Worm (Caenorhabditis elegans) whole organism, L4 larva: ENCODE results near the gene zig-2.

Experiments used
- F26F4.8 ChIP-seq: fragments of 200-800 bp; sonication (Bioruptor generic); conservative IDR thresholded peaks from 2 replicates; pipeline ENCODE4 v1.3.6; 2022; ENCODE audit warnings: missing genetic modification characterization, missing compliant biosample characterization
- F44E2.7 ChIP-seq: fragments of 200-800 bp; sonication (Bioruptor generic); IDR thresholded peaks from 2 replicates; pipeline ENCODE4 v2.1.2; 2022; ENCODE audit warnings: missing genetic modification characterization, missing compliant biosample characterization
- Y105C5A.15 ChIP-seq: fragments of 200-800 bp; sonication (Bioruptor generic); IDR thresholded peaks from 2 replicates; pipeline ENCODE4 v1.3.6; 2022; ENCODE audit warnings: missing genetic modification characterization, missing compliant biosample characterization
- ZK546.5 ChIP-seq, 2 experiments: sonication (generic microtip); optimal IDR thresholded peaks; 2 replicates each; lab custom pipeline; 2017; ENCODE audit warnings: missing biosample characterization in 2 of 2, missing genetic modification characterization in 2 of 2
- ama-1 ChIP-seq: fragments of 150-350 bp; optimal IDR thresholded peaks from 2 replicates; lab custom pipeline; 2014; ENCODE audit warnings: inconsistent platforms, mixed read lengths
- arid-1 ChIP-seq: fragments of 200-800 bp; sonication (Bioruptor generic); conservative IDR thresholded peaks from 2 replicates; pipeline ENCODE4 v1.3.6; 2022; ENCODE audit warnings: missing genetic modification reagents, missing genetic modification characterization, missing compliant biosample characterization
- attf-4 ChIP-seq: sonication (generic microtip); optimal IDR thresholded peaks from 3 replicates; lab custom pipeline; 2017; ENCODE audit warnings: missing biosample characterization, missing genetic modification characterization
- ceh-32 ChIP-seq: sonication (generic microtip); optimal IDR thresholded peaks from 2 replicates; lab custom pipeline; 2016; ENCODE audit warnings: mild to moderate bottlenecking, missing genetic modification characterization, missing compliant biosample characterization; ENCODE audit not compliant: poor library complexity
- ceh-44 ChIP-seq: fragments of 200-800 bp; sonication (Bioruptor generic); IDR thresholded peaks from 2 replicates; pipeline ENCODE4 v1.3.6; 2022; ENCODE audit warnings: missing genetic modification reagents, missing genetic modification characterization, missing compliant biosample characterization
- ces-1 ChIP-seq: fragments of 150-350 bp; sonication (generic microtip); optimal IDR thresholded peaks from 4 replicates; lab custom pipeline; 2014; ENCODE audit warnings: missing biosample characterization, missing genetic modification reagents, missing genetic modification characterization
- daf-12 ChIP-seq: fragments of 150-350 bp; optimal IDR thresholded peaks from 2 replicates; lab custom pipeline; 2014; ENCODE audit warnings: missing biosample characterization, missing genetic modification reagents, missing genetic modification characterization
- dmd-9 ChIP-seq: fragments of 200-800 bp; sonication (Bioruptor generic); IDR thresholded peaks from 2 replicates; pipeline ENCODE4 v1.3.6; 2022; ENCODE audit warnings: missing genetic modification reagents, missing genetic modification characterization, missing compliant biosample characterization
- dpl-1 ChIP-seq: fragments of 150-350 bp; optimal IDR thresholded peaks from 2 replicates; lab custom pipeline; 2014; ENCODE audit warnings: missing biosample characterization, missing genetic modification reagents, missing genetic modification characterization
- duxl-1 ChIP-seq: sonication (generic microtip); optimal IDR thresholded peaks from 2 replicates; lab custom pipeline; 2016; ENCODE audit warnings: mild to moderate bottlenecking, missing genetic modification characterization, moderate library complexity, missing compliant biosample characterization; ENCODE audit not compliant: poor library complexity
- dve-1 ChIP-seq: sonication (generic microtip); optimal IDR thresholded peaks from 2 replicates; lab custom pipeline; 2017; ENCODE audit warnings: antibody characterized with exemption, mild to moderate bottlenecking, missing genetic modification characterization, missing compliant biosample characterization; ENCODE audit not compliant: insufficient read depth
- egl-27 ChIP-seq: sonication (generic microtip); optimal IDR thresholded peaks from 3 replicates; lab custom pipeline; 2017; ENCODE audit warnings: missing biosample characterization, missing genetic modification reagents, missing genetic modification characterization
- egl-43 ChIP-seq: fragments of 200-800 bp; sonication (Bioruptor generic); IDR thresholded peaks from 2 replicates; pipeline ENCODE4 v1.3.6; 2022; ENCODE audit warnings: missing genetic modification reagents, missing genetic modification characterization, missing compliant biosample characterization
- hif-1 ChIP-seq, 2 experiments: sonication (generic microtip); optimal IDR thresholded peaks; 2 replicates each; lab custom pipeline; 2016 to 2017; ENCODE audit warnings: missing compliant biosample characterization in 2 of 2, missing genetic modification characterization in 2 of 2, missing genetic modification reagents in 2 of 2, missing genotype in 2 of 2, mild to moderate bottlenecking in 1 of 2
- lin-1 ChIP-seq: fragments of 200-800 bp; sonication (Bioruptor generic); IDR thresholded peaks from 2 replicates; pipeline ENCODE4 v1.3.6; 2022; ENCODE audit warnings: missing genetic modification reagents, missing genetic modification characterization, missing compliant biosample characterization
- lin-38 ChIP-seq: fragments of 200-800 bp; sonication (Bioruptor generic); IDR thresholded peaks from 2 replicates; pipeline ENCODE4 v1.3.6; 2022; ENCODE audit warnings: missing genetic modification reagents, missing genetic modification characterization, missing compliant biosample characterization
- lin-39 ChIP-seq: fragments of 150-350 bp; optimal IDR thresholded peaks from 2 replicates; lab custom pipeline; 2014; ENCODE audit warnings: missing biosample characterization, missing genetic modification reagents, missing genetic modification characterization
- lsy-2 ChIP-seq, 2 experiments: fragments of 150-350 bp in 1 of 2; sonication (generic microtip) in 1 of 2; optimal IDR thresholded peaks; 2 replicates each; lab custom pipeline; 2014 to 2017; ENCODE audit warnings: missing biosample characterization in 2 of 2, missing genetic modification characterization in 2 of 2
- madf-5 ChIP-seq, 2 experiments: fragments of 200-800 bp; sonication (Bioruptor generic); IDR thresholded peaks; 2 replicates each; pipeline ENCODE4 v1.3.6; 2022; ENCODE audit warnings: missing compliant biosample characterization in 2 of 2, missing genetic modification characterization in 2 of 2
- mdl-1 ChIP-seq, 2 experiments: fragments of 150-350 bp in 1 of 2; sonication (generic microtip) in 1 of 2; optimal IDR thresholded peaks; 2 replicates each; lab custom pipeline; 2014 to 2017; ENCODE audit warnings: missing biosample characterization in 2 of 2, missing genetic modification characterization in 2 of 2
- mdt-29 ChIP-seq: fragments of 200-800 bp; sonication (Bioruptor generic); IDR thresholded peaks from 2 replicates; pipeline ENCODE4 v1.3.6; 2022; ENCODE audit warnings: missing genetic modification reagents, missing genetic modification characterization, missing compliant biosample characterization
- mep-1 ChIP-seq: fragments of 150-350 bp; sonication (generic microtip); optimal IDR thresholded peaks from 3 replicates; lab custom pipeline; 2014; ENCODE audit warnings: missing biosample characterization, missing genetic modification characterization
- mxl-2 ChIP-seq: fragments of 200-800 bp; sonication (Bioruptor generic); conservative IDR thresholded peaks from 2 replicates; pipeline ENCODE4 v1.3.6; 2022; ENCODE audit warnings: missing genetic modification reagents, missing genetic modification characterization, missing compliant biosample characterization
- mxl-3 ChIP-seq: fragments of 200-800 bp; sonication (Bioruptor generic); optimal IDR thresholded peaks from 2 replicates; lab custom pipeline; 2018; ENCODE audit warnings: mild to moderate bottlenecking, missing genetic modification characterization, missing compliant biosample characterization
- nhr-10 ChIP-seq: fragments of 150-350 bp; optimal IDR thresholded peaks from 2 replicates; lab custom pipeline; 2014; ENCODE audit warnings: missing biosample characterization, missing genetic modification characterization
- nhr-102 ChIP-seq: sonication (generic microtip); optimal IDR thresholded peaks from 2 replicates; lab custom pipeline; 2016; ENCODE audit warnings: mild to moderate bottlenecking, missing genetic modification characterization, moderate library complexity, missing compliant biosample characterization
- nhr-111 ChIP-seq: fragments of 200-800 bp; sonication (Bioruptor generic); optimal IDR thresholded peaks from 2 replicates; lab custom pipeline; 2018; ENCODE audit warnings: mild to moderate bottlenecking, missing genetic modification characterization, missing compliant biosample characterization
- nhr-237 ChIP-seq: sonication (generic microtip); optimal IDR thresholded peaks from 2 replicates; lab custom pipeline; 2017; ENCODE audit warnings: missing biosample characterization, missing genetic modification characterization
- nhr-28 ChIP-seq: fragments of 150-350 bp; optimal IDR thresholded peaks from 2 replicates; lab custom pipeline; 2014; ENCODE audit warnings: missing biosample characterization, missing genetic modification characterization
- nhr-41 ChIP-seq: fragments of 200-800 bp; sonication (Bioruptor generic); IDR thresholded peaks from 2 replicates; pipeline ENCODE4 v1.3.6; 2022; ENCODE audit warnings: missing genetic modification reagents, missing genetic modification characterization, missing compliant biosample characterization
- nhr-48 ChIP-seq: sonication (generic microtip); optimal IDR thresholded peaks from 2 replicates; lab custom pipeline; 2016; ENCODE audit warnings: mild to moderate bottlenecking, missing genetic modification characterization, missing compliant biosample characterization
- nhr-6 ChIP-seq: fragments of 150-350 bp; optimal IDR thresholded peaks from 2 replicates; lab custom pipeline; 2014; ENCODE audit warnings: missing biosample characterization, missing genetic modification characterization
- nhr-76 ChIP-seq: fragments of 150-350 bp; optimal IDR thresholded peaks from 2 replicates; lab custom pipeline; 2014; ENCODE audit warnings: missing biosample characterization, missing genetic modification characterization
- nhr-77 ChIP-seq: fragments of 150-350 bp; optimal IDR thresholded peaks from 2 replicates; lab custom pipeline; 2014; ENCODE audit warnings: missing biosample characterization, missing genetic modification characterization
- php-3 ChIP-seq: fragments of 200-800 bp; sonication (Bioruptor generic); IDR thresholded peaks from 2 replicates; pipeline ENCODE4 v1.3.6; 2022; ENCODE audit warnings: missing genetic modification reagents, missing genetic modification characterization, missing compliant biosample characterization
- spr-3 ChIP-seq: fragments of 200-800 bp; sonication (Bioruptor generic); optimal IDR thresholded peaks from 2 replicates; lab custom pipeline; 2018; ENCODE audit warnings: mild to moderate bottlenecking, missing genetic modification characterization, missing compliant biosample characterization
- unc-39 ChIP-seq: sonication (generic microtip); optimal IDR thresholded peaks from 2 replicates; lab custom pipeline; 2017; ENCODE audit warnings: missing biosample characterization, missing genetic modification characterization
- zip-2 ChIP-seq: fragments of 150-350 bp; optimal IDR thresholded peaks from 2 replicates; lab custom pipeline; 2014; ENCODE audit warnings: missing biosample characterization, missing genetic modification characterization
- ztf-11 ChIP-seq: fragments of 150-350 bp; optimal IDR thresholded peaks from 2 replicates; lab custom pipeline; 2014; ENCODE audit warnings: missing biosample characterization, missing genetic modification characterization
- ztf-7 ChIP-seq: fragments of 150-350 bp; optimal IDR thresholded peaks from 2 replicates; lab custom pipeline; 2014; ENCODE audit warnings: missing biosample characterization, missing genetic modification characterization

zig-2 gene

DNA sequence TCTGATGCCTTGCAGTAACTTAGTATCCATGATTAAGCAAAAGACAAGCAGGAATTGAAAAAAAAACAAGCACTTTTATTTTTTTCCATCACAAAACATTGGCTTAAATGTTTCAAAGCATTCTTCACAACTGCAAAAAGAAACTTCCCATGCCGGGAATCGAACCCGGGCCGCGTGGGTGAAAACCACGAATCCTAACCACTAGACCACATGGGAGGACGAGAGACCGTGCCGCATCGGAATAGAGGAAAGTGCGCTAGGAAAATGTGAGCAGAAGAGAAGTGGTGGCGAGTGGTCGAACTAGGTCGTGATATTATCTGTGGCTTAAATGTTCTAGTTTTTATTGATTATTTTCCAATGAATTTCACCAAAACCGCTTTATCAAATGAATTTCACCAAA lies 26.3 kb upstream of the zig-2 start (continued):
- TF ChIP-seq arid-1 (GFP tag; lab: Robert Waterston, UW), result peak; percentile 73
- no peak; the same call in 1 of the 2 replicates for TF ChIP-seq ceh-44 (GFP tag; lab: Robert Waterston, UW)
- no peak for TF ChIP-seq nhr-102
- TF ChIP-seq nhr-76 (tag; lab: Kevin White, UChicago), result no peak
- no peak for TF ChIP-seq mdt-29 (GFP tag; lab: Robert Waterston, UW)
- no peak for TF ChIP-seq ceh-32
- no peak for TF ChIP-seq dpl-1
- TF ChIP-seq nhr-237 (tag; lab: Kevin White, UChicago), result no peak
- TF ChIP-seq egl-43 (GFP tag; lab: Robert Waterston, UW), result peak; percentile 82
- TF ChIP-seq ama-1 (lab: Kevin White, UChicago), result no peak
- TF ChIP-seq unc-39 (tag; lab: Kevin White, UChicago), result no peak
- TF ChIP-seq spr-3 (GFP tag; lab: Kevin White, UChicago), result no peak
- peak; percentile 53; the same call in 1 of the 2 replicates for TF ChIP-seq lin-1 (GFP tag; lab: Robert Waterston, UW)
- no peak for TF ChIP-seq F26F4.8 (GFP tag; lab: Robert Waterston, UW)
- no peak for TF ChIP-seq zip-2 (tag; lab: Kevin White, UChicago)
- TF ChIP-seq nhr-10 (tag; lab: Kevin White, UChicago), result no peak
- peak; percentile 65 for TF ChIP-seq mep-1 (tag; lab: Kevin White, UChicago)
- TF ChIP-seq F44E2.7 (GFP tag; lab: Robert Waterston, UW), result no peak
- TF ChIP-seq nhr-77 (tag; lab: Kevin White, UChicago), result peak; percentile 64
- peak in 1 of 2 experiments; percentile 27 for TF ChIP-seq hif-1 (tag; optimal IDR thresholded peaks at IDR 0.05; lab: Kevin White, UChicago)
- TF ChIP-seq lin-39 (tag; lab: Kevin White, UChicago), result no peak
- TF ChIP-seq mxl-3 (GFP tag; lab: Kevin White, UChicago), result peak; percentile 39
- TF ChIP-seq nhr-41 (GFP tag; lab: Robert Waterston, UW), result peak; percentile 82; the same call in 1 of the 2 replicates
- TF ChIP-seq madf-5 (GFP tag; IDR thresholded peaks at IDR 0.05; lab: Robert Waterston, UW), result no peak
- TF ChIP-seq attf-4 (tag; lab: Kevin White, UChicago), result no peak
- no peak for TF ChIP-seq nhr-28 (tag; lab: Kevin White, UChicago)

- TF ChIP-seq ZK546.5 (tag; optimal IDR thresholded peaks at IDR 0.05; lab: Kevin White, UChicago) (no peak), hif-1 (tag; optimal IDR thresholded peaks at IDR 0.05; lab: Kevin White, UChicago) (no peak), lsy-2 (tag; optimal IDR thresholded peaks at IDR 0.05; lab: Kevin White, UChicago) (no peak), Y105C5A.15 (no peak), duxl-1 (tag; lab: Kevin White, UChicago) (no peak), nhr-6 (tag; lab: Kevin White, UChicago) (no peak), dve-1 (no peak)
These were observed 24.1 kb upstream of the zig-2 start, which contains the start of gene F19H6.4 for ce11 chrX:12365388-12365787. TSS of gene F19H6.4 (plus strand) at chrX:12365688.

DNA sequence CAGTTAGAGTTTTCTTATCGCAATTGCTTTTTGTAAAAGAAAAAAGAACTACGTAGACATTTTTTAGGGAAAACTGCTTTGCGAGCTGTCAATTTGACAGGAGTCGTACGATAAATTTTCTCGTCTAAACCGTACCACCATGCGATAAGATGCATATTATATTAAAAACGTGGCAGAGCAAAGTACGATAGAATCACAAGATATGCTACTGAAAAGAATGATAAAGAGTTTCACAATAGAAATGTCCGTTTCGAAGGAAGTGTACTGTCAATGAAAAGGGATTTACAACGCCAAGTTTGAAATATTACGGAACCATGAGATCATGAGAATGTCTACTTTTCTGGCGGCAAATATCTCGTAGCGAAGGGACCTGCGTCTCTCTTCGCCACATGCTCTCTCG lies 23.6 kb upstream of the zig-2 start, which contains the start of gene F19H6.5:
Gene F19H6.5, minus strand, starts transcription at position 101 of the 400 bp plus-strand sequence.
- TF ChIP-seq nhr-111 (GFP tag; lab: Kevin White, UChicago) (no peak), dmd-9 (GFP tag; lab: Robert Waterston, UW) (no peak), daf-12 (tag; lab: Kevin White, UChicago) (no peak), egl-27 (tag; lab: Kevin White, UChicago) (no peak), mxl-2 (GFP tag; lab: Robert Waterston, UW) (no peak), ztf-7 (no peak), php-3 (GFP tag; lab: Robert Waterston, UW) (no peak), nhr-41 (GFP tag; lab: Robert Waterston, UW) (no peak), mdl-1 (tag; optimal IDR thresholded peaks at IDR 0.05; lab: Kevin White, UChicago) (no peak), nhr-48 (no peak), F26F4.8 (GFP tag; lab: Robert Waterston, UW) (no peak), nhr-237 (tag; lab: Kevin White, UChicago) (no peak), ztf-11 (tag; lab: Kevin White, UChicago) (no peak), mxl-3 (GFP tag; lab: Kevin White, UChicago) (no peak), nhr-102 (no peak), lin-38 (GFP tag; lab: Robert Waterston, UW) (no peak), ces-1 (GFP tag; lab: Kevin White, UChicago) (no peak)
